Fruit fly (Drosophila melanogaster) whole organism, adult: Measurements from ENCODE around the gene Skel.

Source experiments
- CG11617 ChIP-seq: fragments of 200-800 bp; sonication (Bioruptor generic); optimal IDR thresholded peaks from 2 replicates; lab custom pipeline; 2017; ENCODE audit warnings: mild to moderate bottlenecking, missing biosample characterization, missing genetic modification reagents, missing genetic modification characterization
- CG12768 ChIP-seq: fragments of 200-800 bp; sonication (Bioruptor generic); optimal IDR thresholded peaks from 2 replicates; lab custom pipeline; 2017; ENCODE audit warnings: missing biosample characterization, missing genetic modification characterization, mild to moderate bottlenecking, moderate library complexity, missing genetic modification reagents
- CG1620 ChIP-seq: fragments of 200-800 bp; sonication (Bioruptor generic); optimal IDR thresholded peaks from 2 replicates; lab custom pipeline; 2016; ENCODE audit warnings: missing biosample characterization, missing genetic modification characterization
- CG33017 ChIP-seq: fragments of 200-800 bp; sonication (Bioruptor generic); optimal IDR thresholded peaks from 2 replicates; lab custom pipeline; 2018; ENCODE audit warnings: missing biosample characterization, mild to moderate bottlenecking, missing genetic modification characterization, moderate library complexity
- Clk ChIP-seq: fragments of 200-800 bp; sonication (Bioruptor generic); optimal IDR thresholded peaks from 2 replicates; lab custom pipeline; 2017; ENCODE audit warnings: missing biosample characterization, missing genetic modification characterization
- cic ChIP-seq: fragments of 200-800 bp; sonication (Bioruptor generic); optimal IDR thresholded peaks from 2 replicates; lab custom pipeline; 2017; ENCODE audit warnings: missing biosample characterization, mild to moderate bottlenecking, missing genetic modification characterization, moderate library complexity
- cnc ChIP-seq, 2 experiments: fragments of >200 bp; optimal IDR thresholded peaks; 2 replicates each; lab custom pipeline; 2017
- kay ChIP-seq: fragments of 200-800 bp; sonication (Bioruptor generic); peaks from one replicate; lab custom pipeline; 2016; ENCODE audit warnings: missing biosample characterization, missing genetic modification characterization, borderline replicate concordance
- tj ChIP-seq: fragments of 200-800 bp; sonication (Bioruptor generic); optimal IDR thresholded peaks from 3 replicates; lab custom pipeline; 2017; ENCODE audit warnings: missing biosample characterization, mild to moderate bottlenecking, missing genetic modification characterization, moderate library complexity
- toe ChIP-seq: fragments of 200-800 bp; sonication (Bioruptor generic); optimal IDR thresholded peaks from 2 replicates; lab custom pipeline; 2016; ENCODE audit warnings: missing biosample characterization, missing genetic modification characterization

DNA sequence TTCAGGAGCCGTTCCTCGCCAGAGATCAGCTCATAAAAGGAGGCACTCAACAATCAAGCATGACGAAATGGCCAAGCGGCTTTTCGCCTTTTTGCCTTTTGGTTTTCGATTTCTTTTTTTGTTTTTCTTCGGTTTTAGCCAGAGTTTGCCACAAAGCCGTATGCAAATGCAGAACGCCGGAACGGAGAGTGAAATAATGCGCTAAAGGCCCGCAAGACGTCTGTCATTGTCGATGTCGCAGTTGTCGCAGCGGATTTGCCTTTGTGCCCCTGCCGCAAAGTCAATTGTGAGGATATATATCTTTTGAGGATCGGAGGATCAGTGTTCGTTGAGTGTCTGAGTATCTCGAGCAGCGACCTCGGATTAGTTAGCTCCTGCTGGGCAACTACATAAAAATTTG is 18.8 kb upstream of the Skel start:
- TF ChIP-seq CG11617 (GFP tag; lab: Kevin White, UChicago) (no peak), toe (no peak), CG1620 (GFP tag; lab: Kevin White, UChicago) (no peak), kay (GFP tag; lab: Kevin White, UChicago) (no peak), cic (no peak), cnc (optimal IDR thresholded peaks at IDR 0.05; lab: Kevin White, UChicago) (no peak), CG12768 (GFP tag; lab: Kevin White, UChicago) (no peak), Clk (GFP tag; lab: Kevin White, UChicago) (no peak), CG33017 (tag; lab: Kevin White, UChicago) (no peak), tj (GFP tag; lab: Kevin White, UChicago) (no peak)
